Worm (Caenorhabditis elegans) whole organism, dauer: ENCODE measurements around the gene srj-45.

ENCODE experiments used
- unc-62 ChIP-seq: sonication (generic microtip); optimal IDR thresholded peaks from 2 replicates; lab custom pipeline; 2017; ENCODE audit warnings: missing biosample characterization, missing genetic modification reagents, missing genetic modification characterization

srj-45 gene

DNA sequence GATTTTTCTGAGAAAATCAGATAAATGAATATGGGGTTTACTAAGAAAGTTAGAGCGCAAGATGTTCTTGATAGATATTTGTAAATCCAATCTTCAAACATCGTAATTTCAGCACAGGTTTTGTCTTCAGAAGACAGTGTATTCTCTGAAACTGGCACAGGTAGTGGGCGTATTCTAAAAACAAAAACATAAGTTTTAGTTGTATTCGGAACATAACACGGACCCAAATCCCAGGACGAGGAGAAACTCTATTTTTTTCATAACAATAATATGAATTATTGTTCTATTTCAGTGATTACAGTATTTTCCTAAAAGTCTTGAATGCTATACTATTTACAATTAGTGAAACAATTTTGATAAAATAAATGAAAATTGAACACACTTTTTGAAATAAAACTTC is at the start of gene srj-45:
TSS of gene srj-45 (minus strand) at position 101 of the 400 bp plus-strand sequence.
- no peak for TF ChIP-seq unc-62 (GFP tag; lab: Kevin White, UChicago)

DNA sequence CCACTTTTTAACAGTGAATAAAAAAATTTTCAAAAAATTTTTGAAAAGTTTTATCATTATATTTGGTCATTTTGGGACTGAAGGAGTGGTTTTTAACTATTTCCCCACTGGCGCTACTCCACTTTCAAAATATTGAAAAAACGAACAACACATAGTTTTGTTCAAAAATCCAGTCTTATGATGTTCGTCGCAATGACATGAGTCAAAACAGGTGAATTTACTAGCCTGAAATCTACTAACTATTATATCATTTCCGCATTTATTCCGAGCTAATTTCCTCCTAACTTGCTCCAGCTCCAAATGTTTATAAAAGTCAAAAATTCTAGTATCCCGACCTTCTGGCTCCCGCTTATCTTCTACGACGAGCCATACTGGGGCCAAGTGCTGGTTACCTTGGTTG is 48.0 kb upstream of the srj-45 start, which contains the start of gene sre-24:
TSS of gene sre-24 (plus strand) at position 301 of the 400 bp plus-strand sequence.
- TF ChIP-seq unc-62 (GFP tag; lab: Kevin White, UChicago), result no peak

ce11 chrV:2883097-2883496 is 46.7 kb upstream of the srj-45 start:
- no peak for TF ChIP-seq unc-62 (GFP tag; lab: Kevin White, UChicago)

- no peak for TF ChIP-seq unc-62 (GFP tag; lab: Kevin White, UChicago)
These were observed 45.2 kb upstream of the srj-45 start for ce11 chrV:2881565-2881964.

DNA sequence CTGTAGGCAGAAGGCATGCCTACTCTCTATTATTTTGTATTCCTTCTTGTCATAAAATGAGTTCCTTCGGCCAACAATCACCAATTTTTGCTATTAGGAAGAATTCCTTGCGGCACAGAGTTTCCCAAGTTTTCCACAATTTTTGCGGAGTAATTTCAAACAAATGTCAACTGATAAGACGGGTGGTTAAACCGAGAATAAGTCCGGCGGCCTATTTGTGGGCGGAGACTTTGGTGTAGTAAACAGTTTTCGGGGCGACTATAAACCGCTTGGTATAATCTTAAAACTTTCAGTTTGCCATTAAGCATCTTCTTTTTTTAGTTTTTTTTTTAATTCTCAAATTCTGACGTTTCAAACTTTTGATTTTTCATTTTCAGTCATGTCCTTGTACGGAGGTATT is 44.6 kb upstream of the srj-45 start, which contains the start of gene ifc-1:
TSS of gene ifc-1 (plus strand) at position 378 of the 400 bp plus-strand sequence.
- no peak for TF ChIP-seq unc-62 (GFP tag; lab: Kevin White, UChicago)

- TF ChIP-seq unc-62 (GFP tag; lab: Kevin White, UChicago), result no peak
These were observed 44.0 kb upstream of the srj-45 start for ce11 chrV:2880356-2880755.

ce11 chrV:2879801-2880200 is 43.4 kb upstream of the srj-45 start, which contains the start of gene str-39:
str-39 (minus strand) TSS chrV:2879901.
- TF ChIP-seq unc-62 (GFP tag; lab: Kevin White, UChicago), result no peak

- no peak for TF ChIP-seq unc-62 (GFP tag; lab: Kevin White, UChicago)
These were observed 41.1 kb upstream of the srj-45 start, which contains the start of gene F37B4.10 for ce11 chrV:2877509-2877908. F37B4.10 (minus strand) TSS chrV:2877609.

DNA sequence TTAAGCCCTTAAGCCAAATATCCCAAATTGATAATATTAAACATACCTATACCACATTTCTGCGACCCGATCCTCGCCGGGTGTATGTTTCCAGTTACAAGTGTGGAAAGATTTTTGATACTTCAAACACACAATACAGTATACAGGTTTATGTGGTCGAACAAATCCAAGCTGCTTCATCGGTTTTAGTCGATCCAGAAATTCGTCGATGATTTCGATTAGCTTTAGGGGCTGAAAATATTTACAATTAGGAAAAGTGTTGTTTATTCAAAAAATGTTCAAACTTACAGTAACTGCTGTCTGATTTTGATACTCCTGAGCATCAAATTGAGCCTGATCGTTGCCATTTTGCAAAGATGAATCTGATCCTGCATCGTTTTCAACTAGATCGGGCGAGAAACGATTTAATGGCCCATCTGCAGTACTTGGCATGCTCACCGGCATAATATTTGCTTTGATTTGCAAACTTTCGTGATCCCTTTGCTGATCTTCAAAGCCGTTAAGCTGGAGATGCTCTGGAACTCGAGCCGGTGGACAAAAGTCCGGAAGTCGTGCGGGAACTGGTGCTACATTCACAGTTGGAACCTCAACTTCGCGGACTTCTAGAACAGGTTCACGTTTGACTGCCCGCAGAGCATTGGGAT is 39.9 kb upstream of the srj-45 start:
- no peak for TF ChIP-seq unc-62 (GFP tag; lab: Kevin White, UChicago)

DNA sequence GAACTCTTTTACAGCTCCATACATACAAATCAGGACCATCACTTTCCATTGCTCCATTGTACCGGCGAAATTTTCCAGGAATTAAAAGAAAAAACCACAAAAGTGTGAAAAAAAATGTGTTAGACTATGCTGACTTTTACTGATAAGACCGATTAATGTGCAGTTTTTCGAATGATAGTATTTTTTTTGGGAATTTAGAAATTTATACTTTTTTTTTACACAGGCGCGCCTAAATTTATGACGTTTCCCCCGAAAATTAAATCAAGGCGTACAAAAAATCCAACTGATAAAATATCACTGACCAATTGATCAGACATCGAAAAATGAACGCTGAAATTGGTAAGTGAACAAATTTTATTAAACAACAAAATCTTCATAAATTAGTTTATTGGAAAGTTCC is 39.0 kb upstream of the srj-45 start, which contains the start of gene folt-2:
TSS of gene folt-2 (minus strand) at position 179 of the 400 bp plus-strand sequence.
- TF ChIP-seq unc-62 (GFP tag; lab: Kevin White, UChicago), result no peak

DNA sequence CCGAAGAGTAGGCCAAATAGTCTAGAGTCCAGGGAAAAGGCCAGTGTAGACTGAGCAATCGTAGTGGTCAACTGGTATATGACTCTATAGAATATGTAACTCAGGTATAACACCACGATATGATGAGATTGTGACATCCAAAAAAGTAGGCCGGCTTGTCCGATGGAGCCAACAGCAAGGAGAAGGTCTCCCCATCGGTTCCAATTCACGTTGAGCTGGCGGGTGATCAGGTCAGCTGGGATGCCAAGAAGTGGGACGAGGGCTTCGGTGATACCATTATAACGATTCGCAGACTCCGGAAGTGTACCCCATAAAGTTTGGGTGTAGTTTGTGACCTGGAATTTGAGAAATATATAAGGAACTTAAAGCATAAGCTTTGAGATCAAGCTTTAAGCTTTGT is 36.5 kb upstream of the srj-45 start:
- TF ChIP-seq unc-62 (GFP tag; lab: Kevin White, UChicago), result no peak

ce11 chrV:2871754-2872504 is 35.5 kb upstream of the srj-45 start:
- TF ChIP-seq unc-62 (GFP tag; lab: Kevin White, UChicago), result no peak

ce11 chrV:2870127-2870526 is 33.7 kb upstream of the srj-45 start, which contains the start of gene srh-243:
srh-243 (plus strand) TSS chrV:2870427.
- TF ChIP-seq unc-62 (GFP tag; lab: Kevin White, UChicago), result no peak

DNA sequence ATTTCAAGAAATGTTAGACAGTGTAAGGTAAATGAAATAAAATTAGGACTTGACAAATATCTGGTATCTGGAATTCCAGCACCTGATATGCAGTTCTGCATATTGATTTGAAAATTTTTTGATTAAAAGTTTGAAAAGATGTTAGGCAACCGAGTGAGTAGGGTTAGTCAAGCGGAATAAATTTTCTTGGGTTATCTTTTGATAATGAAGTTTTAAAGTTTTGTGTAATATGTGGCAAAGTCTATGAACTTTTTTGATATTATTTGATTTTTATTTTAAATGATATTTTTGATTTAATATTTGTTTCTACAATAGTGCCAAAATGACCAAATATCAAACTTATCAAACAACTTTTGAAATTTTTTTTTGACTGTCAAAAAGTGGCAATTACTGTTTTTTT is 33.1 kb upstream of the srj-45 start, which contains the start of gene srh-241:
TSS of gene srh-241 (minus strand) at position 101 of the 400 bp plus-strand sequence.
- no peak for TF ChIP-seq unc-62 (GFP tag; lab: Kevin White, UChicago)

ce11 chrV:2864899-2865298 is 28.5 kb upstream of the srj-45 start, which contains the start of gene srh-240:
srh-240 (plus strand) TSS chrV:2865199.
- no peak for TF ChIP-seq unc-62 (GFP tag; lab: Kevin White, UChicago)

ce11 chrV:2863033-2863432 is 26.6 kb upstream of the srj-45 start, which contains the start of gene srh-272:
srh-272 (plus strand) TSS chrV:2863333.
- no peak for TF ChIP-seq unc-62 (GFP tag; lab: Kevin White, UChicago)
